Worm (Caenorhabditis elegans): ENCODE data around the gene srg-59.

DNA sequence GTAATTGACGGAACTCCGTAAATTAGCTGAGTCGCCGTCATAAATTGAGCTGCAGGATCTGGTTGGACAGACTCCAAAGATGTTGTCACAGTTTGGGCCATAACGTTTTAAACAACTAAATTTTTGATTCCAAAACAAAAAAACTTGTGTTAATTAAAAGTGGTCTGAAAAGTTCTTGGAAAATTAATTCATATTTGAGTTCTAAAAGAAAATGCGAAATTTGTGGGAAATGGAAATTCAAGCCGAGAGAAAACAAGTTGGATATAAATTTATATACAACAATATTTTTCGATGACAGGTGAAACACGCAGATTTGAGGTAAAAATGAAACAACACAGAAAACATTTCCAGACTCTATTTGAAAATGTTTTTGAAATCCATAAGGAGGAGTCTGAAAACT lies at the start of gene srg-59:
- TF ChIP-seq ama-1 (optimal IDR thresholded peaks at IDR 0.05) (no peak), sdz-12 (GFP tag; optimal IDR thresholded peaks at IDR 0.05) (no peak), nhr-77 (tag; optimal IDR thresholded peaks at IDR 0.05) (no peak), egl-43 (GFP tag; IDR thresholded peaks at IDR 0.05) (no peak), pha-4 (GFP tag; IDR thresholded peaks at IDR 0.05) (no peak), pha-4 (tag; optimal IDR thresholded peaks at IDR 0.05) (no peak), mdl-1 (tag; optimal IDR thresholded peaks at IDR 0.05) (no peak), ztf-11 (tag; optimal IDR thresholded peaks at IDR 0.05) (no peak), ceh-20 (GFP tag; IDR thresholded peaks at IDR 0.05) (no peak), R02D3.7 (tag; optimal IDR thresholded peaks at IDR 0.05) (no peak), lin-13 (GFP tag; optimal IDR thresholded peaks at IDR 0.05) (no peak), nhr-76 (tag; optimal IDR thresholded peaks at IDR 0.05) (no peak), nhr-11 (tag; optimal IDR thresholded peaks at IDR 0.05) (no peak), cey-2 (tag; optimal IDR thresholded peaks at IDR 0.05; ENCODE audit: borderline replicate concordance, insufficient read depth) (no peak)
